Fruit fly (Drosophila melanogaster) whole organism, pupa: ENCODE measurements around the gene CG43231.

Experiments used
- CG10348 ChIP-seq: fragments of 200-800 bp; sonication (Bioruptor generic); IDR thresholded peaks from 2 replicates; pipeline ENCODE4 v1.3.6; 2022; ENCODE audit warnings: missing biosample characterization, missing genetic modification characterization
- CG9948 ChIP-seq: fragments of 200-800 bp; sonication (Bioruptor generic); optimal IDR thresholded peaks from 2 replicates; lab custom pipeline; 2018; ENCODE audit warnings: missing biosample characterization, mild to moderate bottlenecking, missing genetic modification characterization, moderate library complexity
- Ets98B ChIP-seq: fragments of 200-800 bp; sonication (Bioruptor generic); IDR thresholded peaks from 2 replicates; pipeline ENCODE4 v1.3.6; 2022; ENCODE audit warnings: missing biosample characterization, missing genetic modification characterization
- Snoo ChIP-seq: fragments of 200-800 bp; sonication (Bioruptor generic); optimal IDR thresholded peaks from 3 replicates; lab custom pipeline; 2017; ENCODE audit warnings: missing biosample characterization, mild to moderate bottlenecking, missing genetic modification characterization, inconsistent platforms

- no peak for TF ChIP-seq CG10348 (GFP tag; lab: Robert Waterston, UW)
- no peak for TF ChIP-seq Ets98B
- TF ChIP-seq CG9948: no peak
- no peak for TF ChIP-seq Snoo (tag; lab: Kevin White, UChicago)
Observed at dm6 chr2L:17751220-17751619, 46.7 kb downstream of the CG43231 start.
